Worm (Caenorhabditis elegans) whole organism, L1 larva: Measurements from ENCODE around the gene str-43.

Experiments
- C34B4.2 ChIP-seq: sonication (generic microtip); optimal IDR thresholded peaks from 2 replicates; lab custom pipeline; 2017; ENCODE audit warnings: mild to moderate bottlenecking, missing genetic modification characterization, missing compliant biosample characterization
- aly-2 ChIP-seq: fragments of 150-350 bp; optimal IDR thresholded peaks from 2 replicates; lab custom pipeline; 2014; ENCODE audit warnings: missing biosample characterization, missing genetic modification characterization
- ces-1 ChIP-seq: fragments of 150-350 bp; optimal IDR thresholded peaks from 2 replicates; lab custom pipeline; 2014; ENCODE audit warnings: missing biosample characterization, missing genetic modification reagents, missing genetic modification characterization
- grh-1 ChIP-seq: fragments of 200-800 bp; sonication (Bioruptor generic); IDR thresholded peaks from 2 replicates; pipeline ENCODE4 v1.3.6; 2022; ENCODE audit warnings: missing genetic modification reagents, missing genetic modification characterization, missing compliant biosample characterization
- hlh-4 ChIP-seq: sonication (generic microtip); optimal IDR thresholded peaks from 2 replicates; lab custom pipeline; 2016; ENCODE audit warnings: mild to moderate bottlenecking, missing genetic modification characterization, missing compliant biosample characterization
- lin-13 ChIP-seq: fragments of 150-350 bp; optimal IDR thresholded peaks from 2 replicates; lab custom pipeline; 2014; ENCODE audit warnings: missing biosample characterization, missing genetic modification reagents, missing genetic modification characterization
- lin-15B ChIP-seq: fragments of 150-350 bp; sonication (generic microtip); optimal IDR thresholded peaks from 3 replicates; lab custom pipeline; 2014; ENCODE audit warnings: missing biosample characterization, missing genetic modification characterization
- nhr-12 ChIP-seq: sonication (generic microtip); optimal IDR thresholded peaks from 2 replicates; lab custom pipeline; 2017; ENCODE audit warnings: missing biosample characterization, missing genetic modification characterization
- nhr-237 ChIP-seq: fragments of 150-350 bp; optimal IDR thresholded peaks from 2 replicates; lab custom pipeline; 2014; ENCODE audit warnings: missing biosample characterization, missing genetic modification characterization
- unc-62 ChIP-seq: fragments of 150-350 bp; optimal IDR thresholded peaks from 2 replicates; lab custom pipeline; 2014; ENCODE audit warnings: missing biosample characterization, missing genetic modification reagents, missing genetic modification characterization

- TF ChIP-seq grh-1 (GFP tag; lab: Robert Waterston, UW) (no peak), ces-1 (no peak), C34B4.2 (no peak), hlh-4 (no peak), unc-62 (GFP tag; lab: Kevin White, UChicago) (no peak), nhr-237 (no peak), lin-13 (GFP tag; lab: Kevin White, UChicago) (no peak), lin-15B (tag; lab: Kevin White, UChicago) (no peak), nhr-12 (tag; lab: Kevin White, UChicago) (no peak), aly-2 (tag; lab: Kevin White, UChicago) (no peak)
Measured at ce11 chrV:15730459-15730858, 21.5 kb downstream of the str-43 start, which contains the start of gene Y6E2A.10.
